Worm (Caenorhabditis elegans) whole organism, L1 larva: ENCODE results near the gene C06E2.9.

Source experiments
- C04F5.9 ChIP-seq: sonication (generic microtip); optimal IDR thresholded peaks from 2 replicates; lab custom pipeline; 2016; ENCODE audit warnings: missing genetic modification characterization, missing compliant biosample characterization
- C16A3.4 ChIP-seq: fragments of 150-350 bp; optimal IDR thresholded peaks from 2 replicates; lab custom pipeline; 2014; ENCODE audit warnings: missing biosample characterization, missing genetic modification characterization
- Y116A8C.19 ChIP-seq: sonication (generic microtip); optimal IDR thresholded peaks from 2 replicates; lab custom pipeline; 2016; ENCODE audit warnings: missing compliant biosample characterization, missing genetic modification characterization, borderline replicate concordance
- aha-1 ChIP-seq: fragments of 150-350 bp; optimal IDR thresholded peaks from 2 replicates; lab custom pipeline; 2014; ENCODE audit warnings: missing biosample characterization, missing genetic modification characterization
- alr-1 ChIP-seq: fragments of 200-800 bp; sonication (Bioruptor generic); optimal IDR thresholded peaks from 2 replicates; lab custom pipeline; 2018; ENCODE audit warnings: borderline replicate concordance, mild to moderate bottlenecking, missing genetic modification characterization, missing compliant biosample characterization
- aly-2 ChIP-seq: fragments of 150-350 bp; optimal IDR thresholded peaks from 2 replicates; lab custom pipeline; 2014; ENCODE audit warnings: missing biosample characterization, missing genetic modification characterization
- ama-1 ChIP-seq: fragments of 150-350 bp; optimal IDR thresholded peaks from 2 replicates; lab custom pipeline; 2014
- blmp-1 ChIP-seq: fragments of 150-350 bp; optimal IDR thresholded peaks from 2 replicates; lab custom pipeline; 2014; ENCODE audit warnings: missing biosample characterization, missing genetic modification characterization
- ceh-63 ChIP-seq: fragments of 200-800 bp; sonication (Bioruptor generic); optimal IDR thresholded peaks from 2 replicates; lab custom pipeline; 2018; ENCODE audit warnings: mild to moderate bottlenecking, missing genetic modification characterization, missing compliant biosample characterization
- ceh-8 ChIP-seq: fragments of 200-800 bp; sonication (Bioruptor generic); optimal IDR thresholded peaks from 2 replicates; lab custom pipeline; 2018; ENCODE audit warnings: mild to moderate bottlenecking, missing genetic modification characterization, moderate library complexity, missing compliant biosample characterization
- ceh-88 ChIP-seq: fragments of 200-800 bp; sonication (Bioruptor generic); IDR thresholded peaks from 2 replicates; pipeline ENCODE4 v1.3.6; 2022; ENCODE audit warnings: missing genetic modification characterization, missing compliant biosample characterization
- dpl-1 ChIP-seq, 3 experiments: fragments of 150-350 bp in 2 of 3; sonication (generic microtip) in 1 of 3; optimal IDR thresholded peaks; 2 replicates each; lab custom pipeline; 2014 to 2017; ENCODE audit warnings: missing biosample characterization in 3 of 3, missing genetic modification characterization in 3 of 3, missing genetic modification reagents in 3 of 3
- efl-3 ChIP-seq: fragments of 200-800 bp; sonication (Bioruptor generic); optimal IDR thresholded peaks from 2 replicates; lab custom pipeline; 2018; ENCODE audit warnings: mild to moderate bottlenecking, missing genetic modification characterization, missing compliant biosample characterization
- egl-13 ChIP-seq: sonication (generic microtip); optimal IDR thresholded peaks from 2 replicates; lab custom pipeline; 2016; ENCODE audit warnings: missing genotype, missing genetic modification reagents, missing genetic modification characterization, missing compliant biosample characterization
- egl-27 ChIP-seq, 2 experiments: fragments of 150-350 bp in 1 of 2; sonication (generic microtip); optimal IDR thresholded peaks; 3 replicates each; lab custom pipeline; 2017 to 2018; ENCODE audit warnings: missing biosample characterization in 2 of 2, missing genetic modification characterization in 2 of 2, missing genetic modification reagents in 2 of 2
- elt-2 ChIP-seq: sonication (generic microtip); optimal IDR thresholded peaks from 2 replicates; lab custom pipeline; 2016; ENCODE audit warnings: missing genetic modification characterization, mild to moderate bottlenecking, inconsistent platforms, missing compliant biosample characterization, missing genetic modification reagents
- fkh-10 ChIP-seq: sonication (generic microtip); optimal IDR thresholded peaks from 2 replicates; lab custom pipeline; 2017; ENCODE audit warnings: missing biosample characterization, missing genetic modification reagents, missing genetic modification characterization
- fkh-4 ChIP-seq: sonication (generic microtip); optimal IDR thresholded peaks from 2 replicates; lab custom pipeline; 2016; ENCODE audit warnings: missing compliant biosample characterization, missing genetic modification characterization, borderline replicate concordance
- fkh-8 ChIP-seq: sonication (generic microtip); optimal IDR thresholded peaks from 2 replicates; lab custom pipeline; 2016; ENCODE audit warnings: mild to moderate bottlenecking, missing genetic modification characterization, missing compliant biosample characterization
- fos-1 ChIP-seq: fragments of 150-350 bp; optimal IDR thresholded peaks from 2 replicates; lab custom pipeline; 2014; ENCODE audit warnings: missing biosample characterization, missing genetic modification characterization
- grh-1 ChIP-seq: fragments of 200-800 bp; sonication (Bioruptor generic); IDR thresholded peaks from 2 replicates; pipeline ENCODE4 v1.3.6; 2022; ENCODE audit warnings: missing genetic modification reagents, missing genetic modification characterization, missing compliant biosample characterization
- hlh-17 ChIP-seq: fragments of 200-800 bp; sonication (Bioruptor generic); optimal IDR thresholded peaks from 2 replicates; lab custom pipeline; 2018; ENCODE audit warnings: missing genetic modification characterization, mild to moderate bottlenecking, missing compliant biosample characterization, moderate library complexity, borderline replicate concordance
- hlh-4 ChIP-seq: sonication (generic microtip); optimal IDR thresholded peaks from 2 replicates; lab custom pipeline; 2016; ENCODE audit warnings: mild to moderate bottlenecking, missing genetic modification characterization, missing compliant biosample characterization
- hpl-2 ChIP-seq: fragments of 150-350 bp; optimal IDR thresholded peaks from 2 replicates; lab custom pipeline; 2014; ENCODE audit warnings: missing biosample characterization, missing genetic modification reagents, missing genetic modification characterization
- irx-1 ChIP-seq: sonication (generic microtip); optimal IDR thresholded peaks from 2 replicates; lab custom pipeline; 2016; ENCODE audit warnings: missing genetic modification characterization, missing compliant biosample characterization
- isw-1 ChIP-seq: fragments of 200-800 bp; sonication (Bioruptor generic); IDR thresholded peaks from 2 replicates; pipeline ENCODE4 v1.3.6; 2022; ENCODE audit warnings: missing genetic modification characterization, missing compliant biosample characterization
- jun-1 ChIP-seq: fragments of 150-350 bp; optimal IDR thresholded peaks from 2 replicates; lab custom pipeline; 2014; ENCODE audit warnings: missing biosample characterization, missing genetic modification reagents, missing genetic modification characterization
- lin-13 ChIP-seq: fragments of 150-350 bp; optimal IDR thresholded peaks from 2 replicates; lab custom pipeline; 2014; ENCODE audit warnings: missing biosample characterization, missing genetic modification reagents, missing genetic modification characterization
- lin-15B ChIP-seq: fragments of 150-350 bp; sonication (generic microtip); optimal IDR thresholded peaks from 3 replicates; lab custom pipeline; 2014; ENCODE audit warnings: missing biosample characterization, missing genetic modification characterization
- lin-39 ChIP-seq: fragments of 150-350 bp; optimal IDR thresholded peaks from 2 replicates; lab custom pipeline; 2014; ENCODE audit warnings: missing biosample characterization, missing genetic modification reagents, missing genetic modification characterization
- lir-3 ChIP-seq: sonication (generic microtip); optimal IDR thresholded peaks from 2 replicates; lab custom pipeline; 2016; ENCODE audit warnings: mild to moderate bottlenecking, missing genetic modification characterization, moderate library complexity, missing compliant biosample characterization; ENCODE audit not compliant: poor library complexity
- mab-9 ChIP-seq: fragments of 200-800 bp; sonication (Bioruptor generic); IDR thresholded peaks from 2 replicates; pipeline ENCODE4 v1.3.6; 2022; ENCODE audit warnings: missing genetic modification reagents, missing genetic modification characterization, missing compliant biosample characterization
- nhr-12 ChIP-seq: sonication (generic microtip); optimal IDR thresholded peaks from 2 replicates; lab custom pipeline; 2017; ENCODE audit warnings: missing biosample characterization, missing genetic modification characterization
- nhr-76 ChIP-seq: sonication (generic microtip); optimal IDR thresholded peaks from 2 replicates; lab custom pipeline; 2017; ENCODE audit warnings: missing biosample characterization, missing genetic modification characterization
- nhr-77 ChIP-seq: fragments of 150-350 bp; optimal IDR thresholded peaks from 2 replicates; lab custom pipeline; 2014; ENCODE audit warnings: missing biosample characterization, missing genetic modification characterization
- nhr-84 ChIP-seq: sonication (generic microtip); optimal IDR thresholded peaks from 2 replicates; lab custom pipeline; 2017; ENCODE audit warnings: missing biosample characterization, missing genetic modification characterization
- nhr-85 ChIP-seq: sonication (generic microtip); peaks from one replicate; lab custom pipeline; 2016; ENCODE audit warnings: missing genetic modification characterization, inconsistent platforms, missing compliant biosample characterization
- pqm-1 ChIP-seq: sonication (generic microtip); optimal IDR thresholded peaks from 3 replicates; lab custom pipeline; 2017; ENCODE audit warnings: missing biosample characterization, missing genetic modification characterization
- rnt-1 ChIP-seq: sonication (generic microtip); optimal IDR thresholded peaks from 2 replicates; lab custom pipeline; 2016; ENCODE audit warnings: mild to moderate bottlenecking, missing genetic modification characterization, moderate library complexity, missing compliant biosample characterization
- skn-1 ChIP-seq: fragments of 150-350 bp; optimal IDR thresholded peaks from 2 replicates; lab custom pipeline; 2014; ENCODE audit warnings: missing biosample characterization, missing genetic modification characterization
- snu-23 ChIP-seq: sonication (generic microtip); optimal IDR thresholded peaks from 2 replicates; lab custom pipeline; 2016; ENCODE audit warnings: missing genetic modification characterization, missing compliant biosample characterization
- sox-4 ChIP-seq: sonication (generic microtip); optimal IDR thresholded peaks from 2 replicates; lab custom pipeline; 2016; ENCODE audit warnings: missing genetic modification characterization, missing compliant biosample characterization
- sptf-1 ChIP-seq: fragments of 150-350 bp; optimal IDR thresholded peaks from 2 replicates; lab custom pipeline; 2014; ENCODE audit warnings: missing biosample characterization, missing genetic modification characterization
- sup-37 ChIP-seq: fragments of 200-800 bp; sonication (Bioruptor generic); optimal IDR thresholded peaks from 2 replicates; lab custom pipeline; 2018; ENCODE audit warnings: mild to moderate bottlenecking, missing genetic modification characterization, missing compliant biosample characterization
- swsn-7 ChIP-seq: sonication (generic microtip); optimal IDR thresholded peaks from 2 replicates; lab custom pipeline; 2016; ENCODE audit warnings: missing genetic modification characterization, missing compliant biosample characterization
- tbx-2 ChIP-seq: sonication (generic microtip); optimal IDR thresholded peaks from 2 replicates; lab custom pipeline; 2016; ENCODE audit warnings: missing genetic modification characterization, missing compliant biosample characterization
- tlp-1 ChIP-seq: fragments of 150-350 bp; optimal IDR thresholded peaks from 2 replicates; lab custom pipeline; 2014; ENCODE audit warnings: missing biosample characterization, missing genetic modification characterization
- unc-130 ChIP-seq: fragments of 150-350 bp; optimal IDR thresholded peaks from 2 replicates; lab custom pipeline; 2017; ENCODE audit warnings: missing biosample characterization, missing genetic modification characterization, inconsistent platforms
- unc-62 ChIP-seq: fragments of 150-350 bp; optimal IDR thresholded peaks from 2 replicates; lab custom pipeline; 2014; ENCODE audit warnings: missing biosample characterization, missing genetic modification reagents, missing genetic modification characterization
- unc-86 ChIP-seq: sonication (generic microtip); optimal IDR thresholded peaks from 2 replicates; lab custom pipeline; 2016; ENCODE audit warnings: missing genetic modification characterization, missing compliant biosample characterization
- unc-98 ChIP-seq: fragments of 200-800 bp; sonication (Bioruptor generic); IDR thresholded peaks from 2 replicates; pipeline ENCODE4 v1.3.6; 2022; ENCODE audit warnings: missing genetic modification characterization, missing compliant biosample characterization
- xbp-1 ChIP-seq: sonication (generic microtip); optimal IDR thresholded peaks from 2 replicates; lab custom pipeline; 2016; ENCODE audit warnings: missing genetic modification characterization, missing compliant biosample characterization
- zip-4 ChIP-seq: fragments of 200-800 bp; sonication (Bioruptor generic); optimal IDR thresholded peaks from 2 replicates; lab custom pipeline; 2018; ENCODE audit warnings: mild to moderate bottlenecking, missing genetic modification characterization, moderate library complexity, missing compliant biosample characterization
- ztf-11 ChIP-seq, 2 experiments: sonication (generic microtip); optimal IDR thresholded peaks; 2 replicates each; lab custom pipeline; 2016 to 2017; ENCODE audit warnings: missing genetic modification characterization in 2 of 2, missing biosample characterization in 1 of 2, missing compliant biosample characterization in 1 of 2
- ztf-4 ChIP-seq: fragments of 150-350 bp; optimal IDR thresholded peaks from 2 replicates; lab custom pipeline; 2014; ENCODE audit warnings: missing biosample characterization, missing genetic modification characterization

The C06E2.9 gene

DNA sequence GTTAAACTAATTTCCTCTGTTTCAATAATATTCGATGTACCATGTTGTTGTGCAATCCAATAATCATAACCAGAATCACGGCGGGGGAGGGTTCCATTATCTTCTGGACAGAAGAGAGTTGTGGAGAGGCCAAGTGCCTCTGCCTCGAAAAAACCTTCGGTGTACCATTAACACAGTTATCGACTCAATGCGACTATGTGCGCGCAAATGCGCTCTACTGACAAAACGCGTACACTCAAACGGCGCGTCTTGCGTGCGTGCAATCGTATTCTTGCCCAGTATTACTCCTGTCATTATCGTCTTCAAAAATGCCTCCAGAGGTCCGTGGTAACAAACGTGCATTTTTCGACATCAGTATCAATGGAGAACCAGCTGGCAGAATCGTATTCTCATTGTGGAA lies 50.0 kb downstream of the C06E2.9 start, which contains the start of gene cyn-8 (continued):
- TF ChIP-seq jun-1 (no peak), dpl-1 (GFP tag; optimal IDR thresholded peaks at IDR 0.05; lab: Kevin White, UChicago) (peak in 2 of 3 experiments; percentile 33 to 45), fos-1 (no peak), tlp-1 (no peak), unc-130 (tag; lab: Kevin White, UChicago) (peak; percentile 40), ceh-88 (GFP tag; lab: Robert Waterston, UW) (no peak), C16A3.4 (tag; lab: Kevin White, UChicago) (peak; percentile 15), hlh-17 (GFP tag; lab: Kevin White, UChicago) (no peak), swsn-7 (tag; lab: Kevin White, UChicago) (no peak), nhr-77 (tag; lab: Kevin White, UChicago) (no peak), unc-62 (GFP tag; lab: Kevin White, UChicago) (no peak), rnt-1 (tag; lab: Kevin White, UChicago) (peak; percentile 21), egl-27 (tag; optimal IDR thresholded peaks at IDR 0.05; lab: Kevin White, UChicago) (no peak), elt-2 (tag; lab: Kevin White, UChicago) (no peak), lin-13 (GFP tag; lab: Kevin White, UChicago) (no peak), lin-39 (tag; lab: Kevin White, UChicago) (no peak), lir-3 (tag; lab: Kevin White, UChicago) (no peak), ama-1 (lab: Kevin White, UChicago) (no peak), aha-1 (no peak), unc-86 (tag; lab: Kevin White, UChicago) (no peak), sox-4 (no peak), lin-15B (tag; lab: Kevin White, UChicago) (no peak), Y116A8C.19 (tag; lab: Kevin White, UChicago) (no peak), sup-37 (no peak), ztf-4 (tag; lab: Kevin White, UChicago) (no peak), unc-98 (GFP tag; lab: Robert Waterston, UW) (no peak), efl-3 (GFP tag; lab: Kevin White, UChicago) (no peak), skn-1 (tag; lab: Kevin White, UChicago) (no peak), nhr-85 (tag; lab: Kevin White, UChicago) (peak; percentile 68), nhr-84 (no peak), ceh-63 (GFP tag; lab: Kevin White, UChicago) (no peak), nhr-76 (tag; lab: Kevin White, UChicago) (no peak), egl-13 (no peak), ztf-11 (tag; optimal IDR thresholded peaks at IDR 0.05; lab: Kevin White, UChicago) (no peak), fkh-8 (no peak), pqm-1 (no peak), isw-1 (GFP tag; lab: Robert Waterston, UW) (no peak), hlh-4 (tag; lab: Kevin White, UChicago) (no peak), tbx-2 (tag; lab: Kevin White, UChicago) (no peak), alr-1 (tag; lab: Kevin White, UChicago) (no peak), aly-2 (tag; lab: Kevin White, UChicago) (no peak), hpl-2 (no peak), ceh-8 (GFP tag; lab: Kevin White, UChicago) (no peak), mab-9 (GFP tag; lab: Robert Waterston, UW) (no peak), fkh-10 (no peak), irx-1 (no peak), zip-4 (GFP tag; lab: Kevin White, UChicago) (no peak), snu-23 (GFP tag; lab: Kevin White, UChicago) (peak; percentile 53), xbp-1 (tag; lab: Kevin White, UChicago) (peak; percentile 25), nhr-12 (no peak), grh-1 (GFP tag; lab: Robert Waterston, UW) (no peak), sptf-1 (tag; lab: Kevin White, UChicago) (no peak), fkh-4 (tag; lab: Kevin White, UChicago) (no peak), blmp-1 (no peak), C04F5.9 (no peak)
